Fruit fly (Drosophila melanogaster) whole organism, pupa: ENCODE results near the gene NimA.

Source experiments
- CG10348 ChIP-seq: fragments of 200-800 bp; sonication (Bioruptor generic); IDR thresholded peaks from 2 replicates; pipeline ENCODE4 v1.3.6; 2022; ENCODE audit warnings: missing biosample characterization, missing genetic modification characterization
- CG14655 ChIP-seq: fragments of 200-800 bp; sonication (Bioruptor generic); optimal IDR thresholded peaks from 3 replicates; lab custom pipeline; 2017; ENCODE audit warnings: mild to moderate bottlenecking, missing biosample characterization, missing genetic modification reagents, missing genetic modification characterization
- CG15710 ChIP-seq: fragments of 200-800 bp; sonication (Bioruptor generic); optimal IDR thresholded peaks from 2 replicates; lab custom pipeline; 2018; ENCODE audit warnings: missing biosample characterization, mild to moderate bottlenecking, missing genetic modification characterization, moderate library complexity
- CG17806 ChIP-seq: fragments of 200-800 bp; sonication (Bioruptor generic); optimal IDR thresholded peaks from 2 replicates; lab custom pipeline; 2018; ENCODE audit warnings: missing biosample characterization, mild to moderate bottlenecking, missing genetic modification characterization, moderate library complexity
- CG4496 ChIP-seq: fragments of 200-800 bp; sonication (Bioruptor generic); IDR thresholded peaks from 3 replicates; pipeline ENCODE4 v1.3.6; 2022; ENCODE audit warnings: missing biosample characterization, missing genetic modification characterization
- CG8301 ChIP-seq: fragments of 200-800 bp; sonication (Bioruptor generic); optimal IDR thresholded peaks from 2 replicates; lab custom pipeline; 2018; ENCODE audit warnings: missing biosample characterization, mild to moderate bottlenecking, missing genetic modification characterization
- EcR ChIP-seq: fragments of 200-800 bp; sonication (Bioruptor generic); optimal IDR thresholded peaks from 3 replicates; lab custom pipeline; 2019; ENCODE audit warnings: missing biosample characterization, missing genetic modification characterization, mild to moderate bottlenecking, moderate library complexity, missing genetic modification reagents
- Ets98B ChIP-seq: fragments of 200-800 bp; sonication (Bioruptor generic); IDR thresholded peaks from 2 replicates; pipeline ENCODE4 v1.3.6; 2022; ENCODE audit warnings: missing biosample characterization, missing genetic modification characterization
- Pif1B ChIP-seq: fragments of 200-800 bp; sonication (Bioruptor generic); optimal IDR thresholded peaks from 3 replicates; lab custom pipeline; 2016; ENCODE audit warnings: missing biosample characterization, missing genetic modification characterization
- Snoo ChIP-seq: fragments of 200-800 bp; sonication (Bioruptor generic); optimal IDR thresholded peaks from 3 replicates; lab custom pipeline; 2017; ENCODE audit warnings: missing biosample characterization, mild to moderate bottlenecking, missing genetic modification characterization, inconsistent platforms
- fd96Ca ChIP-seq: fragments of 200-800 bp; sonication (Bioruptor generic); IDR thresholded peaks from 3 replicates; pipeline ENCODE4 v1.3.6; 2022; ENCODE audit warnings: missing biosample characterization, missing genetic modification characterization
- gl ChIP-seq: fragments of 200-800 bp; sonication (Bioruptor generic); optimal IDR thresholded peaks from 2 replicates; lab custom pipeline; 2018; ENCODE audit warnings: missing biosample characterization, mild to moderate bottlenecking, missing genetic modification characterization

DNA sequence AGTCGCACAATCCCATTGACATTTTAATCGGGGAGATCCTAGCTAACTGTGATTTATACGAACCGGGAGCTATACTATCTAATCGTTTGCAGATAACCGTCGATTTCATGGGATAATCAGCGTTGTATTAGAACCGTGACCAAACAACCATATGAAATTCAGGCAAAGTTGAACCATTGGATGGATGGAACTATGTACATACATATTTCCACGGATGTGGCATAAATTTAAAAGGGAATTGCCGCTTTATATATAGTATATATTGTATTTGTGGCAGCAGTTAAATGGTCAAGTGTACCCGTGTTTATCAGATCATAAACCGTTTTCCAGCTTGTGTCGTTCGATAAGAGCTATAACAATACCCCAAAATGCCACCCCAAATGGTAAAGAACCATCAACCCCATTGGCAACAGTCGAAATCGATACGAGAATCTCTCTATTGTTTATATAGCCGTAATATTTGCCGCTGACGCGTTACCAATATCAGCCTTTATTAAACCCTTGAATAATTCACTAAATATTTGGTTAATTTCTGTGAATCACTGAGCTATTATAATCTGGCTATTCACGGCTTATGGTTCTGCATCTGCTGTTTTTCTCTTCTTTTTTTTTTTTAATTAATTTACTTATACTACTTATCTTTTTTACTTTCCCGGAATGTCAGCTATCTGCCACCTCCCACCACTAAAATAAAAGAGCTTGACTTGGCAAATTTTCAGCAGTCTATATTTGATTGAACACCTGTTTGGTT, 55.1 kb downstream of the NimA start, which contains the start of gene bgm:
- no peak for TF ChIP-seq fd96Ca (GFP tag; lab: Robert Waterston, UW)
- no peak for TF ChIP-seq CG10348
- no peak for TF ChIP-seq Snoo (tag; lab: Kevin White, UChicago)
- no peak for TF ChIP-seq CG15710 (tag; lab: Kevin White, UChicago)
- no peak for TF ChIP-seq Ets98B
- TF ChIP-seq CG17806 (tag; lab: Kevin White, UChicago): no peak
- TF ChIP-seq CG8301 (tag; lab: Kevin White, UChicago): no peak
- no peak for TF ChIP-seq CG4496 (GFP tag; lab: Robert Waterston, UW)
- no peak for TF ChIP-seq CG14655 (GFP tag; lab: Kevin White, UChicago)
- no peak for TF ChIP-seq EcR (GFP tag; lab: Kevin White, UChicago)
- no peak for TF ChIP-seq Pif1B (GFP tag; lab: Kevin White, UChicago)
- no peak for TF ChIP-seq gl (tag; lab: Kevin White, UChicago)
